Fruit fly (Drosophila melanogaster): ENCODE measurements around the gene CG13933.

Gene CG13933

DNA sequence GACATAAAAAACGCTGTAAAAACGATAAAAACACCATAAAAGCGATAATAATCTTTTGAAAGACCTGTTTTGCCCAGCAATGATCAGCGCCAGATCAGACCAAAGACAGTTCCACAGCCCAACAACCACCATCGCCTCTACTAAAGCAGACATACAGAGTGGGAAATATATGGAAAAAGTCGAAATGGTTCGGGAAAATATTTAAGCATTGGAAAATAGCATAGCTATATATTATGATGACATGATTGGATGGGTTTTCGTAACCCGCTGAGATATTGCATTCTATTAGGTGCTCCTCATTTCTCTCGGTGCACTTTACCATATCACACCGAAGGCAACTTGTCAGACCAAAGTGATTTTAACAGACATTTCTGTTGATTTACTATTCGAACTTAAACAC, 33.7 kb upstream of the CG13933 start (continued):
- TF ChIP-seq CG17361 (GFP tag; IDR thresholded peaks at IDR 0.05) (peak; percentile 82), CG11723 (GFP tag; optimal IDR thresholded peaks at IDR 0.05) (no peak), row (GFP tag; IDR thresholded peaks at IDR 0.05) (peak; percentile 92), knrl (GFP tag; IDR thresholded peaks at IDR 0.05; ENCODE audit: partially characterized antibody) (no peak), CG6791 (GFP tag; IDR thresholded peaks at IDR 0.05; ENCODE audit: partially characterized antibody) (no peak), CG9437 (GFP tag; optimal IDR thresholded peaks at IDR 0.05) (peak; percentile 67), CG2678 (tag; optimal IDR thresholded peaks at IDR 0.05) (peak; percentile 92), so (GFP tag; IDR thresholded peaks at IDR 0.05) (peak; percentile 93), CG8290 (GFP tag; optimal IDR thresholded peaks at IDR 0.05) (peak; percentile 72), CG8290 (tag; optimal IDR thresholded peaks at IDR 0.05) (peak in 1 of 2 experiments; percentile 98), Atf-2 (GFP tag; optimal IDR thresholded peaks at IDR 0.05) (peak; percentile 71), wdn (GFP tag; IDR thresholded peaks at IDR 0.05) (peak; percentile 86), CG1792 (GFP tag; optimal IDR thresholded peaks at IDR 0.05) (peak; percentile 79), Sox102F (GFP tag; optimal IDR thresholded peaks at IDR 0.05) (peak; percentile 89), CG11695 (GFP tag; IDR thresholded peaks at IDR 0.05) (peak; percentile 92), NFAT (GFP tag; IDR thresholded peaks at IDR 0.05) (peak; percentile 89), sug (tag; optimal IDR thresholded peaks at IDR 0.05) (peak; percentile 70), grau (tag; optimal IDR thresholded peaks at IDR 0.05) (peak; percentile 88), CG9932 (GFP tag; IDR thresholded peaks at IDR 0.05) (peak; percentile 91), nom (GFP tag; optimal IDR thresholded peaks at IDR 0.05) (peak; percentile 66), sd (tag; optimal IDR thresholded peaks at IDR 0.05) (peak; percentile 74), zf30C (GFP tag; optimal IDR thresholded peaks at IDR 0.05) (peak; percentile 19), stwl (tag; optimal IDR thresholded peaks at IDR 0.05) (peak; percentile 5), CG31224 (GFP tag; IDR thresholded peaks at IDR 0.05) (peak; percentile 87), CG10366 (GFP tag; IDR thresholded peaks at IDR 0.05) (peak; percentile 91), CG15269 (tag; optimal IDR thresholded peaks at IDR 0.05) (peak; percentile 95), dmrt99B (tag; optimal IDR thresholded peaks at IDR 0.05) (peak; percentile 92), CG10267 (tag; optimal IDR thresholded peaks at IDR 0.05) (peak; percentile 77), CG12071 (GFP tag; optimal IDR thresholded peaks at IDR 0.05) (peak; percentile 91), CG1233 (GFP tag; optimal IDR thresholded peaks at IDR 0.05) (peak; percentile 84), chn (GFP tag; optimal IDR thresholded peaks at IDR 0.05) (peak; percentile 81), az2 (GFP tag; optimal IDR thresholded peaks at IDR 0.05) (peak; percentile 84), CG7928 (GFP tag; optimal IDR thresholded peaks at IDR 0.05) (peak; percentile 49), E2f1 (GFP tag; IDR thresholded peaks at IDR 0.05) (peak; percentile 91), cad (GFP tag; optimal IDR thresholded peaks at IDR 0.05) (no peak), CG6254 (GFP tag; optimal IDR thresholded peaks at IDR 0.05) (peak; percentile 54), ERR (GFP tag; optimal IDR thresholded peaks at IDR 0.05) (peak; percentile 81), eve (GFP tag; optimal IDR thresholded peaks at IDR 0.05) (no peak), CG17568 (GFP tag; optimal IDR thresholded peaks at IDR 0.05) (no peak), luna (GFP tag; optimal IDR thresholded peaks at IDR 0.05) (peak; percentile 41), nerfin-2 (GFP tag; IDR thresholded peaks at IDR 0.05; ENCODE audit: partially characterized antibody) (no peak), CG4424 (GFP tag; optimal IDR thresholded peaks at IDR 0.05) (peak; percentile 91), fu2 (GFP tag; optimal IDR thresholded peaks at IDR 0.05) (peak; percentile 78), yki (optimal IDR thresholded peaks at IDR 0.05) (no peak), Hmr (GFP tag; optimal IDR thresholded peaks at IDR 0.05) (peak; percentile 87), kah (GFP tag; optimal IDR thresholded peaks at IDR 0.05) (peak; percentile 57), bcd (GFP tag; optimal IDR thresholded peaks at IDR 0.05) (peak; percentile 83), hbn (GFP tag; IDR thresholded peaks at IDR 0.05; ENCODE audit: partially characterized antibody) (no peak), Hr39 (optimal IDR thresholded peaks at IDR 0.05) (no peak), CG30403 (GFP tag; optimal IDR thresholded peaks at IDR 0.05) (peak; percentile 88), CG9876 (GFP tag; optimal IDR thresholded peaks at IDR 0.05) (peak; percentile 77), CG1602 (GFP tag; optimal IDR thresholded peaks at IDR 0.05) (peak; percentile 73)
